Fruit fly (Drosophila melanogaster): ENCODE data around the gene Nup154.
A peak's percentile ranks its signal among the peaks of the same experiment; 100 is the strongest.

The Nup154 gene

dm6 chr2L:11044678-11045466 lies 40.3 kb downstream of the Nup154 start (continued):
- TF ChIP-seq CG3995 (GFP tag; optimal IDR thresholded peaks at IDR 0.05) (no peak), CG18262 (tag; optimal IDR thresholded peaks at IDR 0.05) (peak; percentile 26), CG17328 (GFP tag; IDR thresholded peaks at IDR 0.05) (no peak), danr (GFP tag; IDR thresholded peaks at IDR 0.05) (no peak), stwl (tag; optimal IDR thresholded peaks at IDR 0.05) (no peak), CG9609 (GFP tag; optimal IDR thresholded peaks at IDR 0.05) (no peak), CG14014 (GFP tag; IDR thresholded peaks at IDR 0.05) (peak; percentile 34; the same call in 1 of the 2 replicates), Dip2 (GFP tag; IDR thresholded peaks at IDR 0.05) (no peak), CG1529 (GFP tag; optimal IDR thresholded peaks at IDR 0.05) (peak; percentile 67), CG3838 (GFP tag; optimal IDR thresholded peaks at IDR 0.05) (no peak), CG31388 (GFP tag; optimal IDR thresholded peaks at IDR 0.05) (no peak), tin (GFP tag; optimal IDR thresholded peaks at IDR 0.05) (no peak), CG32532 (GFP tag; IDR thresholded peaks at IDR 0.05) (peak; percentile 40; the same call in 1 of the 2 replicates), jing (GFP tag; optimal IDR thresholded peaks at IDR 0.05) (no peak), jigr1 (GFP tag; IDR thresholded peaks at IDR 0.05) (0 out of 3 replicates have a peak, but pooled peaks have one; percentile 7), CG12769 (tag; optimal IDR thresholded peaks at IDR 0.05) (no peak), CG31365 (tag; optimal IDR thresholded peaks at IDR 0.05) (peak; percentile 11), sna (GFP tag; IDR thresholded peaks at IDR 0.05; ENCODE audit: partially characterized antibody) (no peak), tap (tag; optimal IDR thresholded peaks at IDR 0.05) (peak; percentile 25), btn (GFP tag; optimal IDR thresholded peaks at IDR 0.05) (no peak), CG5953 (GFP tag; IDR thresholded peaks at IDR 0.05) (no peak), Sry-δ (GFP tag; optimal IDR thresholded peaks at IDR 0.05) (no peak), hkb (optimal IDR thresholded peaks at IDR 0.05) (no peak), hkb (GFP tag; IDR thresholded peaks at IDR 0.05) (no peak), bcd (GFP tag; optimal IDR thresholded peaks at IDR 0.05) (peak; percentile 27), CG2199 (GFP tag; IDR thresholded peaks at IDR 0.05) (no peak), CG6813 (GFP tag; optimal IDR thresholded peaks at IDR 0.05) (peak; percentile 69), CG2202 (tag; optimal IDR thresholded peaks at IDR 0.05) (no peak), CG16815 (GFP tag; optimal IDR thresholded peaks at IDR 0.05) (peak; percentile 41), Hey (tag; optimal IDR thresholded peaks at IDR 0.05) (peak; percentile 63), fu2 (GFP tag; optimal IDR thresholded peaks at IDR 0.05) (no peak), CG9215 (GFP tag; IDR thresholded peaks at IDR 0.05) (no peak), Elba2 (GFP tag; optimal IDR thresholded peaks at IDR 0.05) (no peak), corto (GFP tag; optimal IDR thresholded peaks at IDR 0.05) (peak; percentile 71), CG11085 (GFP tag; IDR thresholded peaks at IDR 0.05) (no peak), Fer2 (tag; optimal IDR thresholded peaks at IDR 0.05) (peak; percentile 0), CG4617 (GFP tag; optimal IDR thresholded peaks at IDR 0.05; ENCODE audit: borderline replicate concordance) (no peak), CG13894 (tag; optimal IDR thresholded peaks at IDR 0.05) (no peak), shn (GFP tag; optimal IDR thresholded peaks at IDR 0.05) (no peak), CG6854 (GFP tag; optimal IDR thresholded peaks at IDR 0.05) (peak; percentile 18), seq (GFP tag; IDR thresholded peaks at IDR 0.05) (peak; percentile 46; the same call in 1 of the 2 replicates), CG42726 (GFP tag; IDR thresholded peaks at IDR 0.05; ENCODE audit: partially characterized antibody) (no peak), CG3281 (GFP tag; optimal IDR thresholded peaks at IDR 0.05) (peak; percentile 30), Taf1 (GFP tag; IDR thresholded peaks at IDR 0.05) (no peak), chinmo (GFP tag; IDR thresholded peaks at IDR 0.05; ENCODE audit: partially characterized antibody) (peak; percentile 71; the same call in 1 of the 4 replicates), ems (GFP tag; optimal IDR thresholded peaks at IDR 0.05) (no peak), ash1 (GFP tag; optimal IDR thresholded peaks at IDR 0.05) (no peak), knrl (GFP tag; IDR thresholded peaks at IDR 0.05; ENCODE audit: partially characterized antibody) (no peak), CG11695 (GFP tag; IDR thresholded peaks at IDR 0.05) (peak; percentile 51), CG8281 (tag; optimal IDR thresholded peaks at IDR 0.05) (peak; percentile 7)
